Fruit fly (Drosophila melanogaster) Kc167 (cell line): Measurements from ENCODE around the gene IA-2.

ENCODE experiments used
- Myc ChIP-seq: fragments of >200 bp; optimal IDR thresholded peaks from 2 replicates; lab custom pipeline; 2017; ENCODE audit warnings: missing external identifiers
- h ChIP-seq: fragments of >200 bp; optimal IDR thresholded peaks from 3 replicates; lab custom pipeline; 2018; ENCODE audit warnings: missing external identifiers
- psq ChIP-seq: fragments of >200 bp; optimal IDR thresholded peaks from 2 replicates; lab custom pipeline; 2017; ENCODE audit warnings: missing external identifiers
- ttk ChIP-seq: sonication (Bioruptor generic); optimal IDR thresholded peaks from 2 replicates; lab custom pipeline; 2017; ENCODE audit warnings: missing external identifiers

- no peak for TF ChIP-seq ttk (lab: Kevin White, UChicago)
- TF ChIP-seq h: no peak
- TF ChIP-seq psq: no peak
- no peak for TF ChIP-seq Myc (lab: Kevin White, UChicago)
Observed at dm6 chr2L:1048846-1049245, 993 bp upstream of the IA-2 start.
